Worm (Caenorhabditis elegans) whole organism, young adult: Measurements from ENCODE around the gene str-146.

ENCODE experiments used
- F10E7.11 ChIP-seq: sonication (generic microtip); optimal IDR thresholded peaks from 2 replicates; lab custom pipeline; 2017; ENCODE audit warnings: mild to moderate bottlenecking, missing genetic modification characterization, moderate library complexity, missing compliant biosample characterization
- F22D6.2 ChIP-seq: sonication (generic microtip); optimal IDR thresholded peaks from 2 replicates; lab custom pipeline; 2016; ENCODE audit warnings: mild to moderate bottlenecking, missing genetic modification characterization, missing compliant biosample characterization
- T26A5.8 ChIP-seq: sonication (generic microtip); optimal IDR thresholded peaks from 2 replicates; lab custom pipeline; 2016; ENCODE audit warnings: missing genetic modification characterization, missing compliant biosample characterization
- Y56A3A.18 ChIP-seq: fragments of 200-800 bp; sonication (Bioruptor generic); IDR thresholded peaks from 2 replicates; pipeline ENCODE4 v1.3.6; 2022; ENCODE audit warnings: missing genetic modification reagents, missing genetic modification characterization, missing compliant biosample characterization
- akir-1 ChIP-seq: fragments of 200-800 bp; sonication (Bioruptor generic); optimal IDR thresholded peaks from 2 replicates; lab custom pipeline; 2018; ENCODE audit warnings: mild to moderate bottlenecking, missing genetic modification characterization, moderate library complexity, missing compliant biosample characterization
- cebp-1 ChIP-seq, 2 experiments: fragments of 200-800 bp in 1 of 2; sonication (Bioruptor generic) in 1 of 2; sonication (generic microtip) in 1 of 2; IDR thresholded peaks in 1 of 2; optimal IDR thresholded peaks in 1 of 2; 2 replicates each; pipeline versions ENCODE4 v1.3.6 to Lab custom; 2017 to 2022; ENCODE audit warnings: missing compliant biosample characterization in 2 of 2, missing genetic modification characterization in 2 of 2, mild to moderate bottlenecking in 1 of 2, missing genetic modification reagents in 1 of 2, moderate library complexity in 1 of 2
- ceh-91 ChIP-seq: fragments of 200-800 bp; sonication (Bioruptor generic); IDR thresholded peaks from 2 replicates; pipeline ENCODE4 v1.3.6; 2022; ENCODE audit warnings: missing genetic modification reagents, missing genetic modification characterization, missing compliant biosample characterization
- lin-26 ChIP-seq: fragments of 200-800 bp; sonication (Bioruptor generic); IDR thresholded peaks from 2 replicates; pipeline ENCODE4 v1.3.6; 2022; ENCODE audit warnings: missing genetic modification reagents, missing genetic modification characterization, missing compliant biosample characterization
- nfya-1 ChIP-seq: sonication (generic microtip); optimal IDR thresholded peaks from 2 replicates; lab custom pipeline; 2017; ENCODE audit warnings: antibody characterized with exemption, missing compliant biosample characterization, missing genetic modification characterization, borderline replicate concordance; ENCODE audit not compliant: insufficient read depth
- nfyb-1 ChIP-seq: fragments of 200-800 bp; sonication (Bioruptor generic); IDR thresholded peaks from 2 replicates; pipeline ENCODE4 v1.3.6; 2022; ENCODE audit warnings: missing genetic modification reagents, missing genetic modification characterization, missing compliant biosample characterization
- snpc-4 ChIP-seq, 5 experiments: fragments of 150-350 bp in 1 of 5; sonication (generic microtip) in 4 of 5; optimal IDR thresholded peaks; 2 replicates each; lab custom pipeline; 2014 to 2018; ENCODE audit warnings: missing genetic modification characterization in 5 of 5, missing biosample characterization in 3 of 5, antibody characterized with exemption in 2 of 5, mild to moderate bottlenecking in 2 of 5, missing compliant biosample characterization in 2 of 5, missing genotype in 2 of 5, moderate library complexity in 2 of 5, missing genetic modification reagents in 1 of 5
- unc-62 ChIP-seq: fragments of 150-350 bp; optimal IDR thresholded peaks from 2 replicates; lab custom pipeline; 2014; ENCODE audit warnings: missing biosample characterization, missing genetic modification reagents, missing genetic modification characterization

- no peak for TF ChIP-seq T26A5.8 (tag; lab: Kevin White, UChicago)
- TF ChIP-seq snpc-4 (GFP tag; optimal IDR thresholded peaks at IDR 0.05; lab: Kevin White, UChicago), result no peak
- TF ChIP-seq snpc-4 (tag; optimal IDR thresholded peaks at IDR 0.05; lab: Kevin White, UChicago), result no peak
- TF ChIP-seq ceh-91 (GFP tag; lab: Robert Waterston, UW), result no peak
- no peak for TF ChIP-seq lin-26 (GFP tag; lab: Robert Waterston, UW)
- TF ChIP-seq unc-62 (GFP tag; lab: Kevin White, UChicago), result no peak
- TF ChIP-seq cebp-1 (GFP tag; IDR thresholded peaks at IDR 0.05; lab: Robert Waterston, UW), result no peak
- no peak for TF ChIP-seq cebp-1 (tag; optimal IDR thresholded peaks at IDR 0.05; lab: Kevin White, UChicago)
- TF ChIP-seq nfya-1 (tag; lab: Kevin White, UChicago), result no peak
- TF ChIP-seq Y56A3A.18 (GFP tag; lab: Robert Waterston, UW), result no peak
- no peak for TF ChIP-seq F10E7.11 (tag; lab: Kevin White, UChicago)
- no peak for TF ChIP-seq F22D6.2 (tag; lab: Kevin White, UChicago)
- no peak for TF ChIP-seq nfyb-1 (GFP tag; lab: Robert Waterston, UW)
- no peak for TF ChIP-seq akir-1
These were observed 48.3 kb upstream of the str-146 start, which contains the start of gene D1014.2 for ce11 chrV:8143605-8144004.
